Worm (Caenorhabditis elegans): Measurements from ENCODE around the gene Y62H9A.14.

Y62H9A.14 gene

DNA sequence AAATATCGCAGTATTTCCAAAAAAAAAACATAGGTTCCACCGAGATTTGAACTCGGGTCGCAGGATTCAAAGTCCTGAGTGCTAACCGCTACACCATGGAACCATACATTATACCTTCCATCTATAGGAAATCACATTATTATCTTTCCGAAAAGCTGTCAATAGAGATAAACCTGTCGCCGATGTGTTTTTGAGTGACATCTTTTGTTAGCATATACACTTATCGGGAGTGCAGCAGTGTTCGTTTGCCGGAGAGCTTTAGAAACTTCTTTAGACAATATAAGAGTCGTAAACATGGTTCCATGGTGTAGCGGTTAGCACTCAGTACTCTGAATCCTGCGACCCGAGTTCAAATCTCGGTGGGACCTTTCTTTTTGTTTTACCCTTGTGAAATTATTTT, 48.8 kb upstream of the Y62H9A.14 start (continued):
- TF ChIP-seq ceh-27 (GFP tag; optimal IDR thresholded peaks at IDR 0.05) (no peak), lin-40 (tag; optimal IDR thresholded peaks at IDR 0.05) (no peak)

DNA sequence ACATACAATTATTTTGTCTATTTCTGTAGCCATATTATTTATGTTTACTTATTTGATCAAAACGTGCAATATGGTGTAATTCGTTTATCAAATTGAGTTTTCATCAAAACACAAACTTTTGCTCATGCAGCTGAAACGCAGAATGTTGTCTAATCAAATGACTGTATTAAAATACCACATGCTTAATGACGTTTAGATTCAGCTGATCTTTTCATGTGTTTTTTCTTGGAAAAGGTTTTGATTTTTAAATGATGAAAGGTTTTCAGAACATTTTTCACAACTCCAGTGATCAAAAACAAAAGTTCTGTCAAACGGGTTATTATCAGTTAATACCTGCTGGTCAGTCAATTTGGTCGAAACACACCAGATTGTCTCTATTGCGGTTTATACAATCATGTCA, 45.8 kb upstream of the Y62H9A.14 start, which contains the start of gene Y62H9A.1:
Gene Y62H9A.1, plus strand, starts transcription at position 282 of the 400 bp plus-strand sequence.
- TF ChIP-seq B0261.1 (tag; optimal IDR thresholded peaks at IDR 0.05) (no peak), egl-44 (GFP tag; IDR thresholded peaks at IDR 0.05) (no peak), hlh-12 (tag; optimal IDR thresholded peaks at IDR 0.05) (no peak), sdz-38 (tag; optimal IDR thresholded peaks at IDR 0.05) (no peak), C06A6.2 (GFP tag; conservative IDR thresholded peaks at IDR 0.05) (no peak), him-1 (tag; optimal IDR thresholded peaks at IDR 0.05) (no peak), madf-6 (GFP tag; IDR thresholded peaks at IDR 0.05) (no peak)

- no peak for TF ChIP-seq K11D2.4 (GFP tag; IDR thresholded peaks at IDR 0.05)
- no peak for TF ChIP-seq unc-130 (GFP tag; optimal IDR thresholded peaks at IDR 0.05)
- no peak for TF ChIP-seq hmg-20 (GFP tag; IDR thresholded peaks at IDR 0.05)
- no peak for TF ChIP-seq xnd-1 (tag; optimal IDR thresholded peaks at IDR 0.05)
- no peak for TF ChIP-seq rec-8 (tag; optimal IDR thresholded peaks at IDR 0.05)
- no peak for TF ChIP-seq F52B5.7 (tag; optimal IDR thresholded peaks at IDR 0.05)
- TF ChIP-seq D2030.7 (GFP tag; IDR thresholded peaks at IDR 0.05), result no peak
- TF ChIP-seq sea-2 (GFP tag; IDR thresholded peaks at IDR 0.05), result no peak
- TF ChIP-seq Y53F4B.3 (GFP tag; IDR thresholded peaks at IDR 0.05), result no peak
- TF ChIP-seq F39B2.1 (GFP tag; IDR thresholded peaks at IDR 0.05), result no peak
- no peak for TF ChIP-seq lag-1 (GFP tag; IDR thresholded peaks at IDR 0.05)
- no peak for TF ChIP-seq dpl-1 (GFP tag; optimal IDR thresholded peaks at IDR 0.05)
- no peak for TF ChIP-seq nhr-80 (tag; optimal IDR thresholded peaks at IDR 0.05)
- no peak for TF ChIP-seq ztf-22 (GFP tag; optimal IDR thresholded peaks at IDR 0.05)
- no peak for TF ChIP-seq snpc-4 (GFP tag; optimal IDR thresholded peaks at IDR 0.05)
- no peak for TF ChIP-seq snpc-4 (tag; optimal IDR thresholded peaks at IDR 0.05)
- no peak for TF ChIP-seq egl-44 (GFP tag; IDR thresholded peaks at IDR 0.05)
Measured at ce11 chrX:11878109-11878508, 42.9 kb upstream of the Y62H9A.14 start, which contains the start of gene Y62H9A.2. Y62H9A.2 (minus strand) TSS chrX:11878209.

DNA sequence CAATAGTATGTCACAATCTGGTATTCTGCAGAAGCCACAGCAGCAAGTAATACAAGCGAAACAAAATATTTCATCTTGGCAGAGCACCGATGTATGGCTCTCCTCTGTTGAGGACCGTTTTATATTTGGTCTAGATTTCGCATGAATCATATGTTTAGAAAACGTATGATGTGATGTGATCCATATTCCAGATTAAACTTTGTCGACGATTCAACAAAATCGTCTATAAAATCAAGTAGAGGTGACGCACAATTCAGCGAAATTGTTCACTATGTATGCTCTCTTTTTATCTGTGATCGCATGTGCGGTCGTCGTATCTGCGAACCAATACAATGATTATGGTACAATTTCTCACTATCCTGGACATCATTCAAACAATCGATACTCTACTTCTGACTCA, 41.2 kb upstream of the Y62H9A.14 start, which contains the start of the genes Y62H9A.3 and Y62H9A.4:
Gene Y62H9A.3, minus strand, starts transcription at position 101 of the 400 bp plus-strand sequence.
Gene Y62H9A.4, plus strand, starts transcription at position 256 of the 400 bp plus-strand sequence.
- TF ChIP-seq unc-130 (GFP tag; optimal IDR thresholded peaks at IDR 0.05) (no peak), nfya-2 (GFP tag; IDR thresholded peaks at IDR 0.05) (no peak), ceh-40 (GFP tag; IDR thresholded peaks at IDR 0.05) (no peak), aptf-3 (GFP tag; IDR thresholded peaks at IDR 0.05) (no peak), ceh-27 (GFP tag; optimal IDR thresholded peaks at IDR 0.05) (no peak), D2030.7 (GFP tag; IDR thresholded peaks at IDR 0.05) (no peak), hsf-1 (GFP tag; IDR thresholded peaks at IDR 0.05) (no peak), gei-17 (GFP tag; optimal IDR thresholded peaks at IDR 0.05) (no peak), bed-1 (GFP tag; IDR thresholded peaks at IDR 0.05) (no peak), ets-4 (GFP tag; optimal IDR thresholded peaks at IDR 0.05) (no peak), lin-35 (GFP tag; optimal IDR thresholded peaks at IDR 0.05) (no peak), madf-6 (GFP tag; IDR thresholded peaks at IDR 0.05) (no peak)

DNA sequence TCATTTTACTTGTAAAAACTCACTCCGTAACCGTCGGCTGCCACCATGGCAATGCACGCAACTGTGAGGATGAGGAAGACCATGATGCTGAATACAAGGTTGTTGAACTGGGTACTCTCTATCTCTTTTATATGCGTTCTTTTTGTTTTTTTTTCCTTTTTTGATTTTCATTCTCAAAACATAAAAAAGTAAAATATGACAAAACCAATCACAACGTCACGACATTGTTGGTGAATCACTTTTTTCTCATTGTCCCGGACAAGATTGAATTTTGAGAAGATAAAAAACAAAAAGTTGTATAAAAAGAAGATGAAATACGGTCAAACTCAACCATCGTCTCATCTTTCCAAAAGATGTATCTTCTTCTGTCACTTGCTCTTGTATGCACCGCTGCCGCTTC, 38.2 kb upstream of the Y62H9A.14 start, which contains the start of the genes Y62H9A.5 and ule-5:
Gene Y62H9A.5, minus strand, starts transcription at position 101 of the 400 bp plus-strand sequence.
Gene ule-5, plus strand, starts transcription at position 328 of the 400 bp plus-strand sequence.
- no peak for TF ChIP-seq lin-54 (GFP tag; optimal IDR thresholded peaks at IDR 0.05)
- no peak for TF ChIP-seq xnd-1 (tag; optimal IDR thresholded peaks at IDR 0.05)
- no peak for TF ChIP-seq Y67H2A.10 (GFP tag; conservative IDR thresholded peaks at IDR 0.05)
- TF ChIP-seq repo-1 (tag; optimal IDR thresholded peaks at IDR 0.05), result no peak
- no peak for TF ChIP-seq him-1 (tag; optimal IDR thresholded peaks at IDR 0.05)
- TF ChIP-seq madf-3 (GFP tag; IDR thresholded peaks at IDR 0.05), result no peak
- no peak for TF ChIP-seq lin-35 (GFP tag; optimal IDR thresholded peaks at IDR 0.05)
- TF ChIP-seq ekl-4 (GFP tag; IDR thresholded peaks at IDR 0.05), result no peak
- no peak for TF ChIP-seq nfya-2 (GFP tag; IDR thresholded peaks at IDR 0.05)
- no peak for TF ChIP-seq B0261.1 (tag; optimal IDR thresholded peaks at IDR 0.05)
- no peak for TF ChIP-seq madf-8 (GFP tag; conservative IDR thresholded peaks at IDR 0.05)
- no peak for TF ChIP-seq mel-28 (tag; optimal IDR thresholded peaks at IDR 0.05; ENCODE audit: borderline replicate concordance)
- TF ChIP-seq atf-7 (tag; optimal IDR thresholded peaks at IDR 0.05), result no peak
- no peak for TF ChIP-seq ceh-40 (GFP tag; IDR thresholded peaks at IDR 0.05)
- no peak for TF ChIP-seq tbx-9 (tag; optimal IDR thresholded peaks at IDR 0.05; ENCODE audit: borderline replicate concordance)
- TF ChIP-seq F39B2.1 (GFP tag; IDR thresholded peaks at IDR 0.05), result no peak
- no peak for TF ChIP-seq chd-7 (tag; optimal IDR thresholded peaks at IDR 0.05)

Measured in whole organism, young adult.